Fruit fly (Drosophila melanogaster): ENCODE results near the gene Elys.
A peak's percentile ranks its signal among the peaks of the same experiment; 100 is the strongest.

Gene Elys

DNA sequence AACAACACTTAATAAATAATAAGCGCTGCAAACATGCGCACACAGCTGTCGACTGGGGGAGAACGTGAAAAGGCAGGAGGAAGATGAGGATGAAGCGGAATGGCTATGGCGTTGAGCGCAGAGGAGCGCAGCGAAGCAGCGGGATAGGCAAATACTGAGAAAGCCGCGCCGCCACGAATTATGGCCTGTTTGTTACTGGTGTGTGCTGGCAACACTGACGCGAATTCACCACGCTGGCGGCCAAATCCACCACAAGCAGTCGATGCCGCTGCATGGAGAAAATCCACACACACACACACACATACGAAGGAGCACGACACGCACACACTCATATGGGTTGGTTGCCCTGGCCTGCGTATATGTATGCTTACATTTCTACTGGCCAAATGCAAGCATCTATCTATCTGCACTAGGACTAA is 15.1 kb upstream of the Elys start (continued):
- no peak for TF ChIP-seq pum (GFP tag; optimal IDR thresholded peaks at IDR 0.05)
- TF ChIP-seq CG8924 (tag; optimal IDR thresholded peaks at IDR 0.05) = no peak
- TF ChIP-seq CG7372 (GFP tag; IDR thresholded peaks at IDR 0.05) = no peak
- no peak for TF ChIP-seq scrt (GFP tag; optimal IDR thresholded peaks at IDR 0.05)
- TF ChIP-seq en (GFP tag; optimal IDR thresholded peaks at IDR 0.05) = no peak
- no peak for TF ChIP-seq slou (GFP tag; optimal IDR thresholded peaks at IDR 0.05)
- TF ChIP-seq Ets65A (GFP tag) = no peak
- TF ChIP-seq Atf-2 (GFP tag; optimal IDR thresholded peaks at IDR 0.05) = no peak
- peak; percentile 30 for TF ChIP-seq CG2120 (GFP tag; optimal IDR thresholded peaks at IDR 0.05)
- TF ChIP-seq tup (GFP tag; optimal IDR thresholded peaks at IDR 0.05) = no peak
- peak; percentile 83; the same call in 3 of the 4 replicates for TF ChIP-seq chinmo (GFP tag; IDR thresholded peaks at IDR 0.05; ENCODE audit: partially characterized antibody)
- TF ChIP-seq emc (GFP tag; optimal IDR thresholded peaks at IDR 0.05) = no peak
- no peak for TF ChIP-seq CG7987 (GFP tag; optimal IDR thresholded peaks at IDR 0.05)
- no peak for TF ChIP-seq CG17385 (GFP tag; optimal IDR thresholded peaks at IDR 0.05)
- peak; percentile 18 for TF ChIP-seq Deaf1 (tag; optimal IDR thresholded peaks at IDR 0.05)
- TF ChIP-seq seq (GFP tag; IDR thresholded peaks at IDR 0.05) = no peak
- TF ChIP-seq CG31441 (GFP tag; IDR thresholded peaks at IDR 0.05) = no peak
- TF ChIP-seq Hey (tag; optimal IDR thresholded peaks at IDR 0.05) = no peak
- TF ChIP-seq wdn (GFP tag; IDR thresholded peaks at IDR 0.05) = no peak
- no peak for TF ChIP-seq CG12104 (GFP tag; optimal IDR thresholded peaks at IDR 0.05)
- TF ChIP-seq CG15269 (tag; optimal IDR thresholded peaks at IDR 0.05) = no peak
- no peak for TF ChIP-seq tap (tag; optimal IDR thresholded peaks at IDR 0.05)
- no peak for TF ChIP-seq CG7928 (GFP tag; optimal IDR thresholded peaks at IDR 0.05)
- no peak for TF ChIP-seq bowl (GFP tag; IDR thresholded peaks at IDR 0.05)
- TF ChIP-seq CG8478 (optimal IDR thresholded peaks at IDR 0.05) = peak; percentile 98
- no peak for TF ChIP-seq CG34224 (GFP tag; IDR thresholded peaks at IDR 0.05; ENCODE audit: partially characterized antibody)
- TF ChIP-seq bbx (GFP tag; IDR thresholded peaks at IDR 0.05; ENCODE audit: partially characterized antibody) = 0 out of 2 replicates have a peak, but pooled peaks have one; percentile 24
- TF ChIP-seq CG8089 (GFP tag; optimal IDR thresholded peaks at IDR 0.05) = no peak
- peak; percentile 69 for TF ChIP-seq psq (GFP tag; optimal IDR thresholded peaks at IDR 0.05)
- no peak for TF ChIP-seq org-1 (GFP tag; optimal IDR thresholded peaks at IDR 0.05)
- no peak for TF ChIP-seq gcm2 (GFP tag; optimal IDR thresholded peaks at IDR 0.05)
- no peak for TF ChIP-seq unpg (GFP tag; optimal IDR thresholded peaks at IDR 0.05)
- TF ChIP-seq al (GFP tag; IDR thresholded peaks at IDR 0.05) = no peak
- no peak for TF ChIP-seq dmrt99B (tag; optimal IDR thresholded peaks at IDR 0.05)
- TF ChIP-seq HLH3B (GFP tag; IDR thresholded peaks at IDR 0.05) = no peak
- no peak for TF ChIP-seq crp (GFP tag; optimal IDR thresholded peaks at IDR 0.05)
- TF ChIP-seq sens (GFP tag) = peak; percentile 76
- no peak for TF ChIP-seq Bgb (GFP tag; IDR thresholded peaks at IDR 0.05; ENCODE audit: partially characterized antibody)
- no peak for TF ChIP-seq CG14965 (GFP tag; optimal IDR thresholded peaks at IDR 0.05; ENCODE audit: borderline replicate concordance)
- peak; percentile 22 for TF ChIP-seq CG11723 (GFP tag; optimal IDR thresholded peaks at IDR 0.05)
- no peak for TF ChIP-seq cato (GFP tag; optimal IDR thresholded peaks at IDR 0.05; ENCODE audit: borderline replicate concordance)
- peak; percentile 12 for TF ChIP-seq Hand (GFP tag; optimal IDR thresholded peaks at IDR 0.05)
- TF ChIP-seq Adf1 (GFP tag; IDR thresholded peaks at IDR 0.05) = peak; percentile 54; the same call in 1 of the 2 replicates
- TF ChIP-seq btn (GFP tag; optimal IDR thresholded peaks at IDR 0.05) = no peak
- TF ChIP-seq CG3847 (GFP tag; IDR thresholded peaks at IDR 0.05) = no peak
- no peak for TF ChIP-seq CG4854 (GFP tag; optimal IDR thresholded peaks at IDR 0.05)
- TF ChIP-seq Meics (GFP tag; optimal IDR thresholded peaks at IDR 0.05) = peak; percentile 11
- peak in 1 of 2 experiments; percentile 17 for TF ChIP-seq insv (GFP tag; optimal IDR thresholded peaks at IDR 0.05)
- TF ChIP-seq sd (tag; optimal IDR thresholded peaks at IDR 0.05) = no peak
- TF ChIP-seq CG12942 (GFP tag; optimal IDR thresholded peaks at IDR 0.05) = no peak
- no peak for TF ChIP-seq ham (GFP tag; IDR thresholded peaks at IDR 0.05)
- peak; percentile 27; the same call in 1 of the 2 replicates for TF ChIP-seq CG32532 (GFP tag; IDR thresholded peaks at IDR 0.05)

Measured in whole organism, embryonic.